Worm (Caenorhabditis elegans) whole organism, L4 larva: ENCODE data around the gene anmt-1.

Source experiments
- fos-1 ChIP-seq: fragments of 150-350 bp; optimal IDR thresholded peaks from 2 replicates; lab custom pipeline; 2014; ENCODE audit warnings: missing biosample characterization, missing genetic modification characterization
- mdl-1 ChIP-seq, 2 experiments: fragments of 150-350 bp in 1 of 2; sonication (generic microtip) in 1 of 2; optimal IDR thresholded peaks; 2 replicates each; lab custom pipeline; 2014 to 2017; ENCODE audit warnings: missing biosample characterization in 2 of 2, missing genetic modification characterization in 2 of 2
- snpc-4 ChIP-seq: fragments of 150-350 bp; optimal IDR thresholded peaks from 2 replicates; lab custom pipeline; 2014; ENCODE audit warnings: missing biosample characterization, missing genetic modification characterization

ce11 chrIII:8697268-8697907 is 12.8 kb downstream of the anmt-1 start:
- TF ChIP-seq mdl-1 (tag; optimal IDR thresholded peaks at IDR 0.05; lab: Kevin White, UChicago): no peak
- no peak for TF ChIP-seq snpc-4 (tag; lab: Kevin White, UChicago)
- no peak for TF ChIP-seq fos-1 (tag; lab: Kevin White, UChicago)
